Comparison of ENCODE assay signal across 1 fruit fly cellular context in the genomic region with DNA sequence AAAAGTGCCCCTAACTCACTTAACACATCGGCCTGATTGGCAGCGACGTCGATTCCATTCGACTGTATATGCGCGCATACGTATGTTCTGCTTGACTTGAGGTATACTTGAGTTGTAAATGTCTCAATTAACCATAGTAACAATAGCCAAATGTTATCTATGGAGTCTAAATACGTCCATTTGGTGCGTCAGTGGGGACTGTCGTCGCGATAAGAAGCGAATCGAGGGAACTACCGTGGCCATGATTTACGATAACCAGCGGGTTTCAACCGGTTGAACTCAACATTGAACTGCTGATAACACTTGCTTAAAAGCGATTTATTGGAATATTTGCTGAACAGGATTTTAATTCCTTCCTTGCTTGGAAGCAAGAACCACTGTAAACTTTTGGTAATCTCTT.
A peak's percentile ranks its signal among the peaks of the same experiment; 100 is the strongest.
TF ChIP-seq lines count a peak whose summit lies in the region.

No protein-coding gene starts in this region.

TF ChIP-seq in whole organism, embryonic, 481 proteins besides CTCF, POLR2A, EP300 and RAD21 (continued from another document):
- peak; percentile 10 for TF ChIP-seq HmgZ (tag; optimal IDR thresholded peaks at IDR 0.05; lab: Kevin White, UChicago)
- TF ChIP-seq Lpt (GFP tag; optimal IDR thresholded peaks at IDR 0.05; lab: Kevin White, UChicago), result no peak
- peak; percentile 30 for TF ChIP-seq CG15601 (tag; optimal IDR thresholded peaks at IDR 0.05; lab: Kevin White, UChicago)
- TF ChIP-seq Nf-YA (GFP tag; IDR thresholded peaks at IDR 0.05; lab: Robert Waterston, UW), result no peak
- TF ChIP-seq CG1602 (GFP tag; optimal IDR thresholded peaks at IDR 0.05; lab: Kevin White, UChicago), result no peak
- peak; percentile 36 for TF ChIP-seq CG34376 (GFP tag; optimal IDR thresholded peaks at IDR 0.05; lab: Kevin White, UChicago)
- TF ChIP-seq unpg (GFP tag; optimal IDR thresholded peaks at IDR 0.05; lab: Kevin White, UChicago), result no peak
- no peak for TF ChIP-seq Drgx (GFP tag; IDR thresholded peaks at IDR 0.05; lab: Robert Waterston, UW)
- TF ChIP-seq CG17328 (GFP tag; IDR thresholded peaks at IDR 0.05; lab: Robert Waterston, UW), result no peak
- no peak for TF ChIP-seq gcm (GFP tag; optimal IDR thresholded peaks at IDR 0.05; lab: Kevin White, UChicago)
- TF ChIP-seq en (GFP tag; optimal IDR thresholded peaks at IDR 0.05; lab: Kevin White, UChicago), result peak; percentile 44
- no peak for TF ChIP-seq CG4854 (GFP tag; optimal IDR thresholded peaks at IDR 0.05; lab: Kevin White, UChicago)
